Fruit fly (Drosophila melanogaster) whole organism, embryonic: ENCODE measurements around the gene Tim17a1.

Experiments used
- B-H1 ChIP-seq: fragments of 200-800 bp; sonication (Bioruptor generic); IDR thresholded peaks from 3 replicates; pipeline ENCODE4 v1.3.6; 2022; ENCODE audit warnings: missing biosample characterization, missing genetic modification characterization
- Blimp-1 ChIP-seq: fragments of 200-800 bp; sonication (Bioruptor generic); optimal IDR thresholded peaks from 3 replicates; lab custom pipeline; 2018; ENCODE audit warnings: missing biosample characterization, missing genetic modification characterization, mild to moderate bottlenecking, moderate library complexity, missing genetic modification reagents
- BtbVII ChIP-seq: fragments of 200-800 bp; sonication (Bioruptor generic); optimal IDR thresholded peaks from 3 replicates; lab custom pipeline; 2017; ENCODE audit warnings: missing biosample characterization, mild to moderate bottlenecking, missing genetic modification characterization
- C15 ChIP-seq: fragments of 200-800 bp; sonication (Bioruptor generic); IDR thresholded peaks from 3 replicates; pipeline ENCODE4 v1.3.6; 2022; ENCODE audit warnings: missing biosample characterization, missing genetic modification characterization
- CG11247 ChIP-seq: fragments of 200-800 bp; sonication (Bioruptor generic); IDR thresholded peaks from 2 replicates; pipeline ENCODE4 v1.3.6; 2022; ENCODE audit warnings: missing biosample characterization, missing genetic modification characterization
- CG12219 ChIP-seq: fragments of 200-800 bp; sonication (Bioruptor generic); optimal IDR thresholded peaks from 3 replicates; lab custom pipeline; 2018; ENCODE audit warnings: missing biosample characterization, mild to moderate bottlenecking, missing genetic modification characterization
- CG15073 ChIP-seq: fragments of 200-800 bp; sonication (Bioruptor generic); optimal IDR thresholded peaks from 2 replicates; lab custom pipeline; 2016; ENCODE audit warnings: missing biosample characterization, missing genetic modification characterization
- CG16813 ChIP-seq: fragments of 200-800 bp; sonication (Bioruptor generic); IDR thresholded peaks from 3 replicates; pipeline ENCODE4 v1.3.6; 2022; ENCODE audit warnings: missing biosample characterization, missing genetic modification characterization; ENCODE audit not compliant: partially characterized antibody
- CG18599 ChIP-seq: fragments of 200-800 bp; sonication (Bioruptor generic); optimal IDR thresholded peaks from 3 replicates; lab custom pipeline; 2017; ENCODE audit warnings: missing biosample characterization, missing genetic modification characterization, mild to moderate bottlenecking, moderate library complexity, missing genetic modification reagents
- CG34422 ChIP-seq: fragments of 200-800 bp; sonication (Bioruptor generic); IDR thresholded peaks from 3 replicates; pipeline ENCODE4 v1.3.6; 2022; ENCODE audit warnings: missing biosample characterization, missing genetic modification characterization
- CG3838 ChIP-seq: fragments of 200-800 bp; sonication (Bioruptor generic); optimal IDR thresholded peaks from 3 replicates; lab custom pipeline; 2016; ENCODE audit warnings: missing biosample characterization, missing genetic modification characterization
- CG4707 ChIP-seq: fragments of 200-800 bp; sonication (Bioruptor generic); optimal IDR thresholded peaks from 2 replicates; lab custom pipeline; 2018; ENCODE audit warnings: missing biosample characterization, mild to moderate bottlenecking, missing genetic modification characterization, moderate library complexity
- CG5245 ChIP-seq: fragments of 200-800 bp; sonication (Bioruptor generic); optimal IDR thresholded peaks from 3 replicates; lab custom pipeline; 2016; ENCODE audit warnings: missing biosample characterization, missing genetic modification characterization
- CG6813 ChIP-seq: fragments of 200-800 bp; sonication (Bioruptor generic); optimal IDR thresholded peaks from 2 replicates; lab custom pipeline; 2017; ENCODE audit warnings: missing biosample characterization, missing genetic modification characterization, mild to moderate bottlenecking, moderate library complexity, missing genetic modification reagents
- CG8290 ChIP-seq, 3 experiments: fragments of 200-800 bp; sonication (Bioruptor generic); optimal IDR thresholded peaks; 2 replicates each; lab custom pipeline; 2016 to 2019; ENCODE audit warnings: missing biosample characterization in 3 of 3, missing genetic modification characterization in 3 of 3, mild to moderate bottlenecking in 2 of 3, moderate library complexity in 1 of 3
- CG9727 ChIP-seq: fragments of 200-800 bp; sonication (Bioruptor generic); optimal IDR thresholded peaks from 3 replicates; lab custom pipeline; 2017; ENCODE audit warnings: missing biosample characterization, mild to moderate bottlenecking, missing genetic modification characterization
- Doc3 ChIP-seq: fragments of 200-800 bp; sonication (Bioruptor generic); IDR thresholded peaks from 3 replicates; pipeline ENCODE4 v1.3.6; 2022; ENCODE audit warnings: missing biosample characterization, missing genetic modification characterization; ENCODE audit not compliant: partially characterized antibody
- Dref ChIP-seq: fragments of 200-800 bp; sonication (Bioruptor generic); IDR thresholded peaks from 2 replicates; pipeline ENCODE4 v1.3.6; 2022; ENCODE audit warnings: missing biosample characterization, missing genetic modification characterization
- Elba2 ChIP-seq: fragments of 200-800 bp; sonication (Bioruptor generic); optimal IDR thresholded peaks from 3 replicates; lab custom pipeline; 2016; ENCODE audit warnings: missing biosample characterization, missing genetic modification characterization
- Fer1 ChIP-seq: fragments of 200-800 bp; sonication (Bioruptor generic); optimal IDR thresholded peaks from 2 replicates; lab custom pipeline; 2017; ENCODE audit warnings: missing biosample characterization, mild to moderate bottlenecking, missing genetic modification characterization
- Fer3 ChIP-seq: fragments of 200-800 bp; sonication (Bioruptor generic); optimal IDR thresholded peaks from 2 replicates; lab custom pipeline; 2018; ENCODE audit warnings: missing biosample characterization, mild to moderate bottlenecking, missing genetic modification characterization, moderate library complexity
- Hmr ChIP-seq: fragments of 200-800 bp; sonication (Bioruptor generic); optimal IDR thresholded peaks from 3 replicates; lab custom pipeline; 2017; ENCODE audit warnings: mild to moderate bottlenecking, missing biosample characterization, missing genetic modification reagents, missing genetic modification characterization
- Hr3 ChIP-seq: fragments of 200-800 bp; sonication (Bioruptor generic); optimal IDR thresholded peaks from 3 replicates; lab custom pipeline; 2016; ENCODE audit warnings: missing biosample characterization, missing genetic modification characterization
- Kr ChIP-seq: fragments of 200-800 bp; sonication (Bioruptor generic); optimal IDR thresholded peaks from 2 replicates; lab custom pipeline; 2017; ENCODE audit warnings: missing biosample characterization, mild to moderate bottlenecking, missing genetic modification characterization
- Myb ChIP-seq: fragments of 200-800 bp; sonication (Bioruptor generic); optimal IDR thresholded peaks from 2 replicates; lab custom pipeline; 2016; ENCODE audit warnings: missing biosample characterization, missing genetic modification characterization
- Nf-YB ChIP-seq: fragments of 200-800 bp; sonication (Bioruptor generic); optimal IDR thresholded peaks from 3 replicates; lab custom pipeline; 2019; ENCODE audit warnings: missing biosample characterization, mild to moderate bottlenecking, missing genetic modification characterization, moderate library complexity
- Sry-β ChIP-seq: fragments of 200-800 bp; sonication (Bioruptor generic); optimal IDR thresholded peaks from 2 replicates; lab custom pipeline; 2018; ENCODE audit warnings: missing biosample characterization, mild to moderate bottlenecking, missing genetic modification characterization, moderate library complexity
- Xrp1 ChIP-seq: fragments of 200-800 bp; sonication (Bioruptor generic); IDR thresholded peaks from 2 replicates; pipeline ENCODE4 v1.3.6; 2022; ENCODE audit warnings: missing biosample characterization, missing genetic modification characterization
- amos ChIP-seq: fragments of 200-800 bp; sonication (Bioruptor generic); IDR thresholded peaks from 2 replicates; pipeline ENCODE4 v1.3.6; 2022; ENCODE audit warnings: missing biosample characterization, missing genetic modification characterization; ENCODE audit not compliant: partially characterized antibody
- ase ChIP-seq: fragments of 200-800 bp; sonication (Bioruptor generic); IDR thresholded peaks from 3 replicates; pipeline ENCODE4 v1.3.6; 2022; ENCODE audit warnings: missing biosample characterization, missing genetic modification characterization
- ato ChIP-seq: fragments of 200-800 bp; sonication (Bioruptor generic); IDR thresholded peaks from 2 replicates; pipeline ENCODE4 v1.3.6; 2022; ENCODE audit warnings: missing biosample characterization, missing genetic modification characterization; ENCODE audit not compliant: partially characterized antibody
- cas ChIP-seq: fragments of 200-800 bp; sonication (Bioruptor generic); IDR thresholded peaks from 2 replicates; pipeline ENCODE4 v1.3.6; 2022; ENCODE audit warnings: missing biosample characterization, missing genetic modification characterization
- chn ChIP-seq: fragments of 200-800 bp; sonication (Bioruptor generic); optimal IDR thresholded peaks from 2 replicates; lab custom pipeline; 2016; ENCODE audit warnings: missing biosample characterization, missing genetic modification characterization
- ci ChIP-seq: fragments of 200-800 bp; sonication (Bioruptor generic); IDR thresholded peaks from 3 replicates; pipeline ENCODE4 v1.3.6; 2022; ENCODE audit warnings: missing biosample characterization, missing genetic modification characterization
- corto ChIP-seq: fragments of 200-800 bp; sonication (Bioruptor generic); optimal IDR thresholded peaks from 2 replicates; lab custom pipeline; 2016; ENCODE audit warnings: missing biosample characterization, mild to moderate bottlenecking, missing genetic modification characterization, moderate library complexity
- crol ChIP-seq: fragments of 200-800 bp; sonication (Bioruptor generic); IDR thresholded peaks from 2 replicates; pipeline ENCODE4 v1.3.6; 2022; ENCODE audit warnings: missing biosample characterization, missing genetic modification characterization
- disco-r ChIP-seq: fragments of 200-800 bp; sonication (Bioruptor generic); optimal IDR thresholded peaks from 2 replicates; lab custom pipeline; 2016; ENCODE audit warnings: missing biosample characterization, missing genetic modification characterization
- emc ChIP-seq: fragments of 200-800 bp; sonication (Bioruptor generic); optimal IDR thresholded peaks from 2 replicates; lab custom pipeline; 2016; ENCODE audit warnings: missing biosample characterization, missing genetic modification characterization
- mirr ChIP-seq: fragments of 200-800 bp; sonication (Bioruptor generic); optimal IDR thresholded peaks from 3 replicates; lab custom pipeline; 2018; ENCODE audit warnings: missing biosample characterization, mild to moderate bottlenecking, missing genetic modification characterization
- pfk ChIP-seq: fragments of 200-800 bp; sonication (Bioruptor generic); optimal IDR thresholded peaks from 2 replicates; lab custom pipeline; 2018; ENCODE audit warnings: missing biosample characterization, mild to moderate bottlenecking, missing genetic modification characterization, moderate library complexity
- slp2 ChIP-seq: fragments of 200-800 bp; sonication (Bioruptor generic); optimal IDR thresholded peaks from 2 replicates; lab custom pipeline; 2016; ENCODE audit warnings: missing biosample characterization, missing genetic modification characterization
- stwl ChIP-seq: fragments of 200-800 bp; sonication (Bioruptor generic); optimal IDR thresholded peaks from 3 replicates; lab custom pipeline; 2018; ENCODE audit warnings: missing biosample characterization, mild to moderate bottlenecking, missing genetic modification characterization, moderate library complexity
- unpg ChIP-seq: fragments of 200-800 bp; sonication (Bioruptor generic); optimal IDR thresholded peaks from 3 replicates; lab custom pipeline; 2018; ENCODE audit warnings: missing biosample characterization, mild to moderate bottlenecking, missing genetic modification characterization, moderate library complexity
- vnd ChIP-seq: fragments of 200-800 bp; sonication (Bioruptor generic); IDR thresholded peaks from 3 replicates; pipeline ENCODE4 v1.3.6; 2022; ENCODE audit warnings: missing biosample characterization, missing genetic modification characterization; ENCODE audit not compliant: partially characterized antibody
- z ChIP-seq: fragments of 200-800 bp; sonication (Bioruptor generic); IDR thresholded peaks from 3 replicates; pipeline ENCODE4 v1.3.6; 2022; ENCODE audit warnings: missing biosample characterization, missing genetic modification characterization
- zen2 ChIP-seq: fragments of 200-800 bp; sonication (Bioruptor generic); IDR thresholded peaks from 3 replicates; pipeline ENCODE4 v1.3.6; 2022; ENCODE audit warnings: missing biosample characterization, missing genetic modification characterization; ENCODE audit not compliant: partially characterized antibody
- zfh2 ChIP-seq: fragments of 200-800 bp; sonication (Bioruptor generic); optimal IDR thresholded peaks from 2 replicates; lab custom pipeline; 2016; ENCODE audit warnings: missing biosample characterization, missing genetic modification characterization

The Tim17a1 gene

DNA sequence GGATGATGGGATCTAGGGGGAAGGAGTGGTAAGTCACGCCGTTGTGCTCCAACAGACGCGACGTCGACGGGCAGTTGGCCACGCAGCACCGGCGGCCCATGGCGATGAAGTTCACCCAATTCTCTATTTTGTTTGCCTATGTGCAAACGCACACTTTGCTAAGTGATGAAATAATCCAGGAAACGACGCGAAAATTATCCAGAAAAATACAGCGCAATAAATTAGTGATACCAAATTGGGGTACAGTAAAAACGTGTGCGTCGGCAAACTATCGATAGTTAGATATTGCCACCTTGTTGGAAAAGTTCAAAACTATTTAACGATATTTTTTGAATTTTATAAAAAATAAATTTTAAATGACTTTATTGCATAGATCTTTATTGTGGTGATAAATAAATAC, 8.4 kb downstream of the Tim17a1 start, which contains the start of gene MBD-R2 (continued):
- no peak for TF ChIP-seq Nf-YB (GFP tag; lab: Kevin White, UChicago)
- TF ChIP-seq emc (GFP tag; lab: Kevin White, UChicago), result no peak
- no peak for TF ChIP-seq B-H1
- no peak for TF ChIP-seq pfk (GFP tag; lab: Kevin White, UChicago)
- no peak for TF ChIP-seq CG11247 (GFP tag; lab: Robert Waterston, UW)
- TF ChIP-seq cas, result no peak
- TF ChIP-seq CG3838, result no peak
- no peak for TF ChIP-seq Kr (GFP tag; lab: Kevin White, UChicago)
- TF ChIP-seq Blimp-1, result no peak
- TF ChIP-seq CG8290 (GFP tag; optimal IDR thresholded peaks at IDR 0.05; lab: Kevin White, UChicago), result no peak
- TF ChIP-seq CG8290 (tag; optimal IDR thresholded peaks at IDR 0.05; lab: Kevin White, UChicago), result no peak
- TF ChIP-seq Dref (GFP tag; lab: Robert Waterston, UW), result peak; percentile 67
- no peak for TF ChIP-seq CG18599 (GFP tag; lab: Kevin White, UChicago)
- TF ChIP-seq Myb (GFP tag; lab: Kevin White, UChicago), result peak; percentile 65
- no peak for TF ChIP-seq ase
- TF ChIP-seq ato, result no peak; the same call in none of the 2 replicates
- TF ChIP-seq Doc3 (GFP tag; lab: Robert Waterston, UW), result peak; percentile 56; the same call in 2 of the 3 replicates
- TF ChIP-seq corto (GFP tag; lab: Kevin White, UChicago), result no peak
- TF ChIP-seq, all 482 proteins: peak for 75

DNA sequence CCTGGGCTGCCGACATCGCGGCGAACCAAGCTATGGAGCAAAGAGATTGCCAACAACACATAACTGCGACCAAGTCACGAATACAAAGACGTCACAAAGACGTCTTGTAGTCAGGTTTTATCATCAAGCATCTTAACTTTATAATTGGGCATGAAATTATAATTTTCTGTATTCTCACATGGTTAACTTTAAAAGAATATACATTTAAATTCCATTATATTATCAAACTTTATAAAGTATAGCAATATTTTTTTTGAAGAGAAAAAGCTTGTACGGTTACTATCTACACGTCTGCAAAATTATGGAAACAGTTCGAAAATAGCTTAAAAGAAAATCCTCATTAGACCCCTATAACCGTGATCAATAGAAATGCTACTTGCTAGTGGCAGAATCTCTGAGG, 12.5 kb downstream of the Tim17a1 start, which contains the start of gene CG10041:
Gene CG10041 (minus strand): TSS at position 101 of the 400 bp plus-strand sequence.
- TF ChIP-seq z (GFP tag; lab: Robert Waterston, UW) (no peak), CG6813 (no peak), ci (GFP tag; lab: Robert Waterston, UW) (no peak), BtbVII (no peak), Elba2 (GFP tag; lab: Kevin White, UChicago) (no peak), disco-r (no peak), crol (GFP tag; lab: Robert Waterston, UW) (no peak), CG4707 (no peak), mirr (GFP tag; lab: Kevin White, UChicago) (no peak), CG9727 (GFP tag; lab: Kevin White, UChicago) (no peak)

DNA sequence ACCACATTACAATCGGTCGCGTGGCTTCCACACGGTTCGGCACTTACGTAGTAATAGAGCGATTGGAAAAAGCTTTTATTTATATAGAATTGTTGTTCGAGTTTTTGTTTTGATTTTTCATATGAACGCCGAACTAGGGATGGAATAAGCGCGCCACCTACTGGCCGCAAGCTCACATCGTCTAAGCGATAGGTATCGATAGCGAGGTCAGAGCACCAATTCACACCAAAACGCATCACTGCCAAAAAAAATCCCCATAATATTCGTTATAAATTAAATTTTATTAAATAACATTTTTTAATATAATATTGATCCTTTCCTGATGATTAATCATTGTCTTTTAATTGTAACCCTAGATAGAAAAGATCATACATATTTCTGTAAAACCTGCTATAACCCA, 14.0 kb downstream of the Tim17a1 start, which contains the start of gene CG10038:
Gene CG10038 (minus strand): TSS at position 148 of the 400 bp plus-strand sequence.
- peak; percentile 60; the same call in 2 of the 3 replicates for TF ChIP-seq CG34422
- peak; percentile 10 for TF ChIP-seq CG5245 (GFP tag; lab: Kevin White, UChicago)
- TF ChIP-seq CG12219, result no peak
- peak; percentile 87 for TF ChIP-seq stwl (tag; lab: Kevin White, UChicago)
- peak; percentile 59 for TF ChIP-seq Sry-β (GFP tag; lab: Kevin White, UChicago)
- TF ChIP-seq CG16813, result peak; percentile 93
- TF ChIP-seq slp2 (GFP tag; lab: Kevin White, UChicago), result peak; percentile 1
- peak; percentile 97 for TF ChIP-seq amos (GFP tag; lab: Robert Waterston, UW)
- peak; percentile 87 for TF ChIP-seq ato
- peak; percentile 15 for TF ChIP-seq unpg (GFP tag; lab: Kevin White, UChicago)
- peak; percentile 37 for TF ChIP-seq zfh2 (GFP tag; lab: Kevin White, UChicago)
- peak; percentile 54 for TF ChIP-seq Hmr (GFP tag; lab: Kevin White, UChicago)
- TF ChIP-seq zen2 (GFP tag; lab: Robert Waterston, UW), result peak; percentile 79; the same call in 2 of the 3 replicates
- no peak for TF ChIP-seq C15
- TF ChIP-seq CG6813, result no peak
- peak; percentile 28; the same call in 1 of the 2 replicates for TF ChIP-seq Xrp1 (GFP tag; lab: Robert Waterston, UW)
- peak; percentile 36 for TF ChIP-seq chn (GFP tag; lab: Kevin White, UChicago)
- peak; percentile 41 for TF ChIP-seq Fer1
- 0 out of 3 replicates have a peak, but pooled peaks have one; percentile 23 for TF ChIP-seq ci (GFP tag; lab: Robert Waterston, UW)
- TF ChIP-seq Fer3 (tag; lab: Kevin White, UChicago), result peak; percentile 11
- TF ChIP-seq vnd (GFP tag; lab: Robert Waterston, UW), result peak; percentile 92
- TF ChIP-seq CG15073 (GFP tag; lab: Kevin White, UChicago), result no peak
- peak; percentile 36 for TF ChIP-seq Hr3 (GFP tag; lab: Kevin White, UChicago)
- no peak for TF ChIP-seq corto (GFP tag; lab: Kevin White, UChicago)
